Worm (Caenorhabditis elegans): ENCODE data around the gene aass-1.

ce11 chrIV:262460-262859 is 17.5 kb downstream of the aass-1 start:
- TF ChIP-seq F37D6.2 (tag; optimal IDR thresholded peaks at IDR 0.05) (no peak), zfp-2 (tag; optimal IDR thresholded peaks at IDR 0.05) (no peak), egl-27 (tag; optimal IDR thresholded peaks at IDR 0.05) (no peak), hmg-1.1 (GFP tag; IDR thresholded peaks at IDR 0.05) (no peak), D1046.2 (GFP tag; IDR thresholded peaks at IDR 0.05) (no peak)
